Fruit fly (Drosophila melanogaster): ENCODE measurements around the gene Unc-76.
A peak's percentile ranks its signal among the peaks of the same experiment; 100 is the strongest.

Unc-76 gene

DNA sequence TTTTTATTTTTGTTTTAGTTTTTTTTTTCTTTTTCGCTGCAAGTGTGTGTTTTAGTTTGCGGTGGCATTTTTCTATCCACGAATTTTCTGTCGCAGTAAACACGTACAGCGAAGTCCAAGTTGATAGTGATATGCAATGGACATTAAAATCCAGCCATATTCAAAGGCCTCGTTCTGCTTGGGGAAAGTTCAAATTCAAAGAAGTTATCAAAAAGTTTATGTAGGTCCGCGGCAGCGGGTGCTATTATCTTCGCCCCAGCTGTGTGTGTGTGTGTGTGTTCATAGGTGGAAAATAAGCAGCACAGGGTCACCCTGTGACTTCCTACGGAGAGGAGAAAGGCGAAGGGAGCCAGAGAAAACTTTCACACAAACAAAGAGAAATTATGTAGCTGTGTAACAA, 7.1 kb downstream of the Unc-76 start:
- TF ChIP-seq noc (tag; optimal IDR thresholded peaks at IDR 0.05): peak; percentile 18

- TF ChIP-seq noc (tag; optimal IDR thresholded peaks at IDR 0.05): no peak
Measured at dm6 chrX:2088798-2089197, 8.4 kb downstream of the Unc-76 start.

dm6 chrX:2089812-2090211, 9.4 kb downstream of the Unc-76 start:
- TF ChIP-seq noc (tag; optimal IDR thresholded peaks at IDR 0.05): no peak

DNA sequence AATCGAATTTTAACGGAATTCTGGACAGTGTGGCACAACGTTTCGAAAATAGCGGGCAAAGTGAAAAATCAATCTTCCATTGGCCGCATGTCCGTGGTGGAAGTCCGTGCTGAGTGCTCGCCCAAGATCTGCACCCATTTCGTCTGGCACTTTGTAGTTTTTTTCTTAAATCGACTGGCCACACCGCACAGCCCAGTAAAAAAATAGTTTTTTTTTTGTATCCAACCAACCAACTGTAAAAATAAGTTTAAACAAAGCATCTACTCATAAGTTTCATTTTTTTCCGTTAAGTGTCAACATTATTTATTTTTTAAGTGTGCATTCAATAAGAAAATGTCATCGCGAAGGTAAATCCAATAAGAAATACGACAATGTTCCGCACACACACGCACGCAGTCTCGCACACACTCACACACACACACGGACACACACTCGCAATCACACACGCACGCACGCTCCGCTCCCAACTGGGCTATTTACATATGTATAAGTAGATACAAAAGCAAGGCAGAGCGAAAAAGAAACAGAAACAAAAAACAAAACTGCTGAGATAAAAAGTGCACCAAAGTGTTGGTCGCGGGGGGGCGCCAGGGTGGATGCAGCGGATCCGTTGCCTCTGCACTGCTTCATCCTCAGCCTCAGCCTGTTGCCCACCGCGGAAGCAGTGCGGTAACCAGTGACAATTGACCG, 13.8 kb downstream of the Unc-76 start, which contains the start of gene csw:
Gene csw (plus strand): TSS at position 163 of the 690 bp plus-strand sequence.
- TF ChIP-seq noc (tag; optimal IDR thresholded peaks at IDR 0.05): peak; percentile 12

dm6 chrX:2096341-2096740, 15.9 kb downstream of the Unc-76 start:
- no peak for TF ChIP-seq noc (tag; optimal IDR thresholded peaks at IDR 0.05)

DNA sequence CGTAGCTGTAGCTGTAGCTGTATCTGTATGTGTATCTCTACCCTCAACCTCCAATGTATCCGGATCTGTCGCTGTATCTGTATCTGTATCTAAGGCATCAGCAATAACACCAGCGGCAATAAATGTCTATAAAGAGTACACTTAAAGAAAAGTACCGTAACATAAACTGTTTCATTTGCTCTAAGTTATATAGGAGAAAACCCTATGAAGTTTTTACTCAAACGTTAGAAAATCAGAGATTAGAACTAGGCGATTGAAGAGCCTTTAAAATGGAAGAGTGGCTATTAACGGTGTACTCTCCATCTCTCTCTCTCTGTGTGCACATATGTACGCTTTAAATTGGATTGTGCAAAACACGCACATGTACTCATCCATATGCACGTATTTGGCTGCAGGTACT, 17.9 kb downstream of the Unc-76 start:
- no peak for TF ChIP-seq noc (tag; optimal IDR thresholded peaks at IDR 0.05)

DNA sequence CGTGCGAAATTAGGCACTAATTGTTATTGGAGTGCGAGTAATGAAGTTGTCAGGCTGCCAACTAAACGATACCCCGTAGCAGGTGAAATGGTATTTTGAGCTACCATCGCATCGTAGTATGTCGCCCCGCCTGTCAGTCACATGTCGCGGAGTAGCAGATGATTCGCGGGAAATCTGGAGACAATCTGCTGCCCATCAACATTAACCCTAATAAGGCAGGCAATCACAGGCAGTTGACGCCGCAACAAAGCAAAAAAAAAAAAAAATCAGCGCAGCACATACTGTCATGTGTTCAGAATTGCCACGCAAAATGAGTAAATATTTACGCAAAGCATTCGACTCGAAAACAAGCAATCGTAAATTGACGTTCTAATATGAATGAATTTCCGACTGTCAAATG, 23.4 kb downstream of the Unc-76 start:
- TF ChIP-seq noc (tag; optimal IDR thresholded peaks at IDR 0.05): no peak

DNA sequence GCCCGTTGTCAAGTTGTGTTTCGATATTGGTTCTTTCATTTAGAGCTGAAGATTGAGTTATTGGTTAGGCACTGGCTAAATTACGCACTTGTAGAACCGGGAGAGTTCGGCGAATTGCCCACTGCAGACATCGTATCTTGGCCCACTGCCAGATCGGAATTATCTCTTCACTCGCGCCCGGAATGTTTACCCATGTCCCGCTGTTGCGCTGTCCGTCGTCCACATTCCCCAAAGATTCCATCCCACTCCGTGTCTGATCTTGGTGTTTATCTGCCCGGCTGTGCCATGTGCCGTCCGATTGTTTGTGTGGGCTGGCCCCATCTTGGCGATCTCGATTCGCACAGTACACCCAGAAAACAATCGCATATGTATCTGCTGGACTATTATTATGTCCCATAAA, 24.0 kb downstream of the Unc-76 start:
- no peak for TF ChIP-seq noc (tag; optimal IDR thresholded peaks at IDR 0.05)

DNA sequence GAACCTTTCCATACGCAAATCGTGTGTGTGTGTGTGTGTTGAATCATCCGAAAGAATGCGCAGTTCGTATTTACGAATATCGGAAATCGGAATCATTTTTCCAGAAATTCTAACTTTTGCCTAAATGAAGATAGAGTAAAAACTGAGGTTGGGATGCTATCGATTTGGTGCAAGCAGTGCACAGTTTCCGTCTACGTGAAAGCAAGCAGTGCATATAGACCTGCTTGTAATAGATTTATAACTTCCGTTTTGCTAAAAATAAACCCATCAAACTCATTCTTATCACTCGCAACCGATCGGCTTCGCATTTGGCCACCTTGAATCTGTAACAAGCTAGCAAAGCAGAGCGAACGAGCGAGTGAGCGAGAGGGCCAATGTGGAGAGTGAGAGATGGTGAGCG, 26.0 kb downstream of the Unc-76 start:
- TF ChIP-seq noc (tag; optimal IDR thresholded peaks at IDR 0.05): no peak

DNA sequence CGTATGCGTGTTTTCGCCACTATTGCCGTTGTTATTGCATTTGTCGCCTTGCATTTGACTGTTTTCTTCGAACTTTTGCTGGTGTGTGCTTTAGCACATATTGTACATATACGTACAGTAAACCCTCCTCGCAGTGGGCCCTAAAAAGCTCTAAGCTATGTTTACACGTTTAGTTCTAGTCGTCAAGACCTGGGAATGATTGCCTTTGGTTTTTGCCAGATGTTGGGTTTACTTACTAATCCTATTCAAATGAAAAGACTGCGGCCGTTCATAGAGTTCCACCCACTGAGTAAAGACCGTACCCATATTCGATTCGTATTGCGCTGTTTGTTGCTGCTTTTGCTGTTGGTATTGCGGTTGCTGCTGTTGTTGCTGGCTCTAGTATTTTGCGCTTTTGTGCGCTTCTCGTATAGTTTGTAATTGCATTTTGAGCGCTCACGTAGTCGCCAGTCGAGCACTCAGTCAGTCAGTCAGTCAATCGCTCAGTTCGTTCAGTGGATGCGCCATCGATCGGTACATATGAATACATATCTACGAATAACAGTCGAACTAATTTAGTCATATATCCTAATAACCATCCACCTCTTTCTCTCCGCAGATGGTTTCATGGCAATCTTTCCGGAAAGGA, 27.5 kb downstream of the Unc-76 start:
- TF ChIP-seq noc (tag; optimal IDR thresholded peaks at IDR 0.05): no peak

dm6 chrX:2108639-2109038, 28.2 kb downstream of the Unc-76 start:
- TF ChIP-seq noc (tag; optimal IDR thresholded peaks at IDR 0.05): no peak

DNA sequence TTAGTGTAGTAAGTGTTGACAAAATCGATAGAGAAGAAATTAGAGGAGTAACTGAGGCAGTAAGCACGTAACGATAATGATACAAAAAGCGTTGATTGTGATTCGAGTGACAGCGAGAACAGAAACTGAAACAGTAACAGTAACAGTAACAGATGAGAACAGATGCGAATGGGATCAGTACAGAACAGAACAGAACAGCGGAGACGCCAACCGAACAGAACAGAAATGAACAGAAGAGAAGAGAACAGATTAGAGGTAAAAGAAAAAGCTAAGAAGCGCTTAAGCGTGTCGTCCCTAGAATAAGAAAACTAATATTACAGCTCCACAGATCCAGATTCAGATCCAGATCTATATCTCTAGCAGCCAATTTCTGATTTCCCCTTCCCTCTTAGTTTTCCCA, 32.2 kb downstream of the Unc-76 start:
- no peak for TF ChIP-seq noc (tag; optimal IDR thresholded peaks at IDR 0.05)

DNA sequence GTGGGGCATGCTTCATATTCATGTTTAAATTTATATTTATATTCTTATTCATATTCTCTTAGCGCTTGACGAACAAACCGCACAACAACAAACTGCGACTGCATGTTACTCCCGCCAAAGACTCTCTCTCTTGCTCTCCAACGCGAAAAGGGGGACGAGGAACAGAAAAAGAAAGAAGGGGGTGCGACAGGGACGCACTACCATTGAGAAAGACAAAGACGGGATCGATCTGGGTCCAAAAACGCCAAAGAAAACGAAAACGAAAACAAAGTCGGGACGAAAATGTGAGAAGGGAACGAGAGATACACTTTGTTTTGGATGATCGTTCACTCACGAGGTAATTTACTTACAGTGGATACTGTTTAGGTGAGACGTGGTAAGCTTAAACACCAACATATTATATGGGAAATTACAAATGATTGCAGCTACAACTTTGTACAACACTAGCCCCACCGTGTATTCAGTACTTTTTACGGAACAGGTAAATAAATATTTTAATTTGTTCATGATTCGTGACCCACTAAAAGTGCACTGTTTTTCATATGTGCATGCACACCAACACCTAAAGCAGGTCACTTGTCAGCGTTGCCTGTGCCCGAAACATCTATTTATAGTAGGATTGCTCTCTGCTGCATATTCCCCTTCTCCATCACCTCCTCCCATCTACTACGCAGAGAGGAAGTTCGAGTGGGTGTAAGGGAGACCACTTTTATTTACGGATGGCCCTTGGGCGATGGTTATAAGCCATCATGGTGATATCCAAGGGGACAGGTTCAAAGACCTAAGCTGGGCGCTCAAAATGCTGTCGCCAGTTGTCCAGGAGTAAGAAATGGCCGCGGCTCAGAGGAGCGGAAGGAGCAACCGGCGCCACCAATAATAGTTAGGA, 41.5 kb downstream of the Unc-76 start:
- TF ChIP-seq noc (tag; optimal IDR thresholded peaks at IDR 0.05): peak; percentile 6

- peak; percentile 28 for TF ChIP-seq noc (tag; optimal IDR thresholded peaks at IDR 0.05)
Measured at dm6 chrX:2123013-2123964, 42.9 kb downstream of the Unc-76 start, which contains the start of gene ph-d. TSS of gene ph-d (minus strand) at chrX:2123286.

- TF ChIP-seq noc (tag; optimal IDR thresholded peaks at IDR 0.05): peak; percentile 97
Measured at dm6 chrX:2123965-2124688, 43.7 kb downstream of the Unc-76 start.
